Worm (Caenorhabditis elegans) whole organism, young adult: ENCODE data around the gene T05H10.1.

Source experiments
- B0261.1 ChIP-seq: sonication (generic microtip); optimal IDR thresholded peaks from 2 replicates; lab custom pipeline; 2016; ENCODE audit warnings: mild to moderate bottlenecking, missing genetic modification characterization, moderate library complexity, missing compliant biosample characterization
- B0336.3 ChIP-seq: fragments of 200-800 bp; sonication (Bioruptor generic); IDR thresholded peaks from 2 replicates; pipeline ENCODE4 v1.3.6; 2022; ENCODE audit warnings: missing genetic modification characterization, missing compliant biosample characterization
- F10E7.11 ChIP-seq: sonication (generic microtip); optimal IDR thresholded peaks from 2 replicates; lab custom pipeline; 2017; ENCODE audit warnings: mild to moderate bottlenecking, missing genetic modification characterization, moderate library complexity, missing compliant biosample characterization
- F33H1.4 ChIP-seq: fragments of 200-800 bp; sonication (Bioruptor generic); IDR thresholded peaks from 2 replicates; pipeline ENCODE4 v1.3.6; 2022; ENCODE audit warnings: missing genetic modification reagents, missing genetic modification characterization, missing compliant biosample characterization
- F37B4.10 ChIP-seq: fragments of 200-800 bp; sonication (Bioruptor generic); IDR thresholded peaks from 2 replicates; pipeline ENCODE4 v1.3.6; 2022; ENCODE audit warnings: missing genetic modification characterization, missing compliant biosample characterization
- F49E8.2 ChIP-seq: sonication (generic microtip); optimal IDR thresholded peaks from 3 replicates; lab custom pipeline; 2017; ENCODE audit warnings: missing genetic modification characterization, mild to moderate bottlenecking, missing compliant biosample characterization, antibody characterized with exemption, moderate library complexity; ENCODE audit not compliant: insufficient read depth
- F55B11.4 ChIP-seq: sonication (generic microtip); optimal IDR thresholded peaks from 2 replicates; lab custom pipeline; 2016; ENCODE audit warnings: missing compliant biosample characterization, missing genetic modification characterization, borderline replicate concordance; ENCODE audit not compliant: insufficient read depth
- K11D2.4 ChIP-seq: fragments of 200-800 bp; sonication (Bioruptor generic); IDR thresholded peaks from 2 replicates; pipeline ENCODE4 v1.3.6; 2022; ENCODE audit warnings: missing genetic modification reagents, missing genetic modification characterization, missing compliant biosample characterization
- K12H6.12 ChIP-seq: fragments of 200-800 bp; sonication (Bioruptor generic); optimal IDR thresholded peaks from 2 replicates; lab custom pipeline; 2018; ENCODE audit warnings: mild to moderate bottlenecking, missing genetic modification characterization, missing compliant biosample characterization
- T07F8.4 ChIP-seq: sonication (generic microtip); optimal IDR thresholded peaks from 2 replicates; lab custom pipeline; 2016; ENCODE audit warnings: mild to moderate bottlenecking, missing genetic modification characterization, moderate library complexity, missing compliant biosample characterization
- Y53F4B.3 ChIP-seq: fragments of 200-800 bp; sonication (Bioruptor generic); IDR thresholded peaks from 2 replicates; pipeline ENCODE4 v1.3.6; 2022; ENCODE audit warnings: missing genetic modification reagents, missing genetic modification characterization, missing compliant biosample characterization
- Y67H2A.10 ChIP-seq: fragments of 200-800 bp; sonication (Bioruptor generic); conservative IDR thresholded peaks from 2 replicates; pipeline ENCODE4 v1.3.6; 2022; ENCODE audit warnings: missing genetic modification reagents, missing genetic modification characterization, missing compliant biosample characterization
- Y95B8A.8 ChIP-seq: fragments of 200-800 bp; sonication (Bioruptor generic); IDR thresholded peaks from 2 replicates; pipeline ENCODE4 v1.3.6; 2022; ENCODE audit warnings: missing genetic modification reagents, missing genetic modification characterization, missing compliant biosample characterization
- ama-1 ChIP-seq, 3 experiments: fragments of 150-350 bp in 1 of 3; sonication (generic microtip) in 2 of 3; optimal IDR thresholded peaks; 2 replicates each; lab custom pipeline; 2014 to 2018; ENCODE audit warnings: missing biosample characterization in 2 of 3, missing genetic modification characterization in 2 of 3, missing genetic modification reagents in 2 of 3
- bed-2 ChIP-seq: fragments of 200-800 bp; sonication (Bioruptor generic); IDR thresholded peaks from 2 replicates; pipeline ENCODE4 v1.3.6; 2022; ENCODE audit warnings: missing genetic modification reagents, missing genetic modification characterization, missing compliant biosample characterization
- cebp-2 ChIP-seq: fragments of 200-800 bp; sonication (Bioruptor generic); IDR thresholded peaks from 2 replicates; pipeline ENCODE4 v1.3.6; 2022; ENCODE audit warnings: missing genetic modification characterization, missing compliant biosample characterization
- ceh-58 ChIP-seq: fragments of 200-800 bp; sonication (Bioruptor generic); IDR thresholded peaks from 2 replicates; pipeline ENCODE4 v1.3.6; 2022; ENCODE audit warnings: missing genetic modification characterization, missing compliant biosample characterization
- ceh-79 ChIP-seq: sonication (generic microtip); optimal IDR thresholded peaks from 2 replicates; lab custom pipeline; 2017; ENCODE audit warnings: mild to moderate bottlenecking, missing genetic modification characterization, missing compliant biosample characterization
- die-1 ChIP-seq: sonication (generic microtip); optimal IDR thresholded peaks from 2 replicates; lab custom pipeline; 2016; ENCODE audit warnings: missing genotype, mild to moderate bottlenecking, missing genetic modification characterization, missing compliant biosample characterization
- dpff-1 ChIP-seq: sonication (generic microtip); optimal IDR thresholded peaks from 2 replicates; lab custom pipeline; 2017; ENCODE audit warnings: mild to moderate bottlenecking, missing genetic modification characterization, missing compliant biosample characterization
- dpl-1 ChIP-seq: fragments of 150-350 bp; optimal IDR thresholded peaks from 2 replicates; lab custom pipeline; 2014; ENCODE audit warnings: missing biosample characterization, missing genetic modification reagents, missing genetic modification characterization
- egrh-3 ChIP-seq: fragments of 200-800 bp; sonication (Bioruptor generic); IDR thresholded peaks from 2 replicates; pipeline ENCODE4 v1.3.6; 2022; ENCODE audit warnings: missing genetic modification reagents, missing genetic modification characterization, missing compliant biosample characterization
- ekl-4 ChIP-seq: fragments of 200-800 bp; sonication (Bioruptor generic); IDR thresholded peaks from 2 replicates; pipeline ENCODE4 v1.3.6; 2022; ENCODE audit warnings: missing genetic modification reagents, missing genetic modification characterization, missing compliant biosample characterization
- him-1 ChIP-seq: sonication (generic microtip); optimal IDR thresholded peaks from 2 replicates; lab custom pipeline; 2016; ENCODE audit warnings: missing genotype, missing genetic modification reagents, missing genetic modification characterization, missing compliant biosample characterization
- hlh-12 ChIP-seq: sonication (generic microtip); optimal IDR thresholded peaks from 2 replicates; lab custom pipeline; 2016; ENCODE audit warnings: missing genetic modification characterization, missing compliant biosample characterization
- hmg-1.2 ChIP-seq: fragments of 200-800 bp; sonication (Bioruptor generic); IDR thresholded peaks from 2 replicates; pipeline ENCODE4 v1.3.6; 2022; ENCODE audit warnings: missing genetic modification reagents, missing genetic modification characterization, missing compliant biosample characterization
- hsf-1 ChIP-seq: fragments of 200-800 bp; sonication (Bioruptor generic); IDR thresholded peaks from 2 replicates; pipeline ENCODE4 v1.3.6; 2022; ENCODE audit warnings: missing genetic modification reagents, missing genetic modification characterization, missing compliant biosample characterization
- lag-1 ChIP-seq: fragments of 200-800 bp; sonication (Bioruptor generic); IDR thresholded peaks from 2 replicates; pipeline ENCODE4 v1.3.6; 2022; ENCODE audit warnings: missing genetic modification reagents, missing genetic modification characterization, missing compliant biosample characterization
- let-607 ChIP-seq, 2 experiments: fragments of 200-800 bp in 1 of 2; sonication (Bioruptor generic) in 1 of 2; sonication (generic microtip) in 1 of 2; optimal IDR thresholded peaks; 2 replicates each; lab custom pipeline; 2016 to 2018; ENCODE audit warnings: mild to moderate bottlenecking in 2 of 2, missing compliant biosample characterization in 2 of 2, missing genetic modification characterization in 2 of 2, moderate library complexity in 2 of 2, missing genotype in 1 of 2
- madf-3 ChIP-seq: fragments of 200-800 bp; sonication (Bioruptor generic); IDR thresholded peaks from 2 replicates; pipeline ENCODE4 v1.3.6; 2022; ENCODE audit warnings: missing genetic modification reagents, missing genetic modification characterization, missing compliant biosample characterization
- mxl-1 ChIP-seq: sonication (generic microtip); optimal IDR thresholded peaks from 2 replicates; lab custom pipeline; 2016; ENCODE audit warnings: missing genetic modification characterization, missing compliant biosample characterization
- nhr-179 ChIP-seq: sonication (generic microtip); optimal IDR thresholded peaks from 2 replicates; lab custom pipeline; 2016; ENCODE audit warnings: mild to moderate bottlenecking, missing genetic modification characterization, missing compliant biosample characterization
- nhr-90 ChIP-seq: sonication (generic microtip); optimal IDR thresholded peaks from 2 replicates; lab custom pipeline; 2016; ENCODE audit warnings: missing genotype, mild to moderate bottlenecking, missing genetic modification characterization, missing compliant biosample characterization
- pbrm-1 ChIP-seq: fragments of 200-800 bp; sonication (Bioruptor generic); IDR thresholded peaks from 2 replicates; pipeline ENCODE4 v1.3.6; 2022; ENCODE audit warnings: missing genetic modification reagents, missing genetic modification characterization, missing compliant biosample characterization
- pha-4 ChIP-seq: fragments of 150-350 bp; sonication (generic microtip); optimal IDR thresholded peaks from 2 replicates; lab custom pipeline; 2014; ENCODE audit warnings: missing biosample characterization, missing genetic modification reagents, missing genetic modification characterization
- rec-8 ChIP-seq, 2 experiments: sonication (generic microtip); optimal IDR thresholded peaks; 2 replicates each; lab custom pipeline; 2016; ENCODE audit warnings: mild to moderate bottlenecking in 2 of 2, missing genetic modification characterization in 2 of 2, missing genetic modification reagents in 2 of 2, missing genotype in 2 of 2, missing biosample characterization in 1 of 2, missing compliant biosample characterization in 1 of 2, moderate library complexity in 1 of 2
- sdz-38 ChIP-seq: sonication (generic microtip); optimal IDR thresholded peaks from 2 replicates; lab custom pipeline; 2016; ENCODE audit warnings: missing genotype, missing genetic modification characterization, missing compliant biosample characterization
- sea-2 ChIP-seq: fragments of 200-800 bp; sonication (Bioruptor generic); IDR thresholded peaks from 2 replicates; pipeline ENCODE4 v1.3.6; 2022; ENCODE audit warnings: missing genetic modification characterization, missing compliant biosample characterization
- snpc-1.3 ChIP-seq: sonication (generic microtip); optimal IDR thresholded peaks from 2 replicates; lab custom pipeline; 2017; ENCODE audit warnings: missing genetic modification characterization, mild to moderate bottlenecking, missing compliant biosample characterization, antibody characterized with exemption, moderate library complexity, missing genotype, missing genetic modification reagents; ENCODE audit not compliant: insufficient read depth
- snpc-4 ChIP-seq, 5 experiments: fragments of 150-350 bp in 1 of 5; sonication (generic microtip) in 4 of 5; optimal IDR thresholded peaks; 2 replicates each; lab custom pipeline; 2014 to 2018; ENCODE audit warnings: missing genetic modification characterization in 5 of 5, missing biosample characterization in 3 of 5, antibody characterized with exemption in 2 of 5, mild to moderate bottlenecking in 2 of 5, missing compliant biosample characterization in 2 of 5, missing genotype in 2 of 5, moderate library complexity in 2 of 5, missing genetic modification reagents in 1 of 5
- somi-1 ChIP-seq: fragments of 200-800 bp; sonication (Bioruptor generic); optimal IDR thresholded peaks from 2 replicates; lab custom pipeline; 2018; ENCODE audit warnings: mild to moderate bottlenecking, missing genetic modification characterization, missing compliant biosample characterization
- tlf-1 ChIP-seq: fragments of 200-800 bp; sonication (Bioruptor generic); optimal IDR thresholded peaks from 2 replicates; lab custom pipeline; 2018; ENCODE audit warnings: mild to moderate bottlenecking, missing genetic modification characterization, missing compliant biosample characterization
- zim-3 ChIP-seq: sonication (generic microtip); optimal IDR thresholded peaks from 2 replicates; lab custom pipeline; 2017; ENCODE audit warnings: mild to moderate bottlenecking, missing genetic modification characterization, moderate library complexity, missing compliant biosample characterization
- ztf-18 ChIP-seq: sonication (generic microtip); optimal IDR thresholded peaks from 2 replicates; lab custom pipeline; 2016; ENCODE audit warnings: missing genotype, mild to moderate bottlenecking, missing genetic modification characterization, missing compliant biosample characterization
- ztf-25 ChIP-seq: fragments of 200-800 bp; sonication (Bioruptor generic); IDR thresholded peaks from 2 replicates; pipeline ENCODE4 v1.3.6; 2022; ENCODE audit warnings: missing genetic modification reagents, missing genetic modification characterization, missing compliant biosample characterization
- ztf-26 ChIP-seq: sonication (generic microtip); optimal IDR thresholded peaks from 2 replicates; lab custom pipeline; 2017; ENCODE audit warnings: missing genetic modification characterization, missing compliant biosample characterization

Gene T05H10.1

DNA sequence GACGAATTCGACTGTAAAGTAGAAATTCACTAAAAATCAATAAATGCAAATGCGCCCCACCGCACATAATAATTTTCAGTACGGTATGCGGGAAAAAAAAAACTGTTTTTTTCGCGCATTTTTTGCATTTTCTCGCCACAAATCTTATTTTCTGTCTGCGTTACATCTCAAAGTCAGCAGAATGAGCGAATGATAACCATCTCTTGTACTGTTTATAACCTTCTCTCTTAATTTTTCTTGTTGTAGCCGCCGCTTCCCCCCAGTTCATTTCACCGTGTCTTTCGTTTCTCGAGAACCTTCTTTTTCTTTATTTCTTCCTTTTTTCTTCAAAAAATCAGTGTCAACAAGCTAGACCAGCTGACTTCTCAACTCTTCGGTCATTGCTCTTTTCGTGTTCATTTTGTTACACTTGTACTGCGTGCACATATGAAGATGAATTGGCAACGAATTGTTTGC is 26.9 kb upstream of the T05H10.1 start (continued):
- TF ChIP-seq pbrm-1 = peak; percentile 51; the same call in 1 of the 2 replicates
- no peak for TF ChIP-seq sea-2
- TF ChIP-seq sdz-38 = no peak
- no peak for TF ChIP-seq ama-1 (optimal IDR thresholded peaks at IDR 0.05; lab: Kevin White, UChicago)
- no peak for TF ChIP-seq ama-1 (GFP tag; optimal IDR thresholded peaks at IDR 0.05; lab: Kevin White, UChicago)
- no peak for TF ChIP-seq Y53F4B.3 (GFP tag; lab: Robert Waterston, UW)
- TF ChIP-seq let-607 (tag; optimal IDR thresholded peaks at IDR 0.05; lab: Kevin White, UChicago) = no peak
- TF ChIP-seq hsf-1 (GFP tag; lab: Robert Waterston, UW) = peak; percentile 77
- no peak for TF ChIP-seq ceh-58
- TF ChIP-seq lag-1 (GFP tag; lab: Robert Waterston, UW) = 0 out of 2 replicates have a peak, but pooled peaks have one; percentile 15
- TF ChIP-seq ztf-25 (GFP tag; lab: Robert Waterston, UW) = no peak
- peak; percentile 47 for TF ChIP-seq K12H6.12 (tag; lab: Kevin White, UChicago)
- TF ChIP-seq B0261.1 (tag; lab: Kevin White, UChicago) = no peak
- TF ChIP-seq nhr-179 (tag; lab: Kevin White, UChicago) = no peak
- TF ChIP-seq ceh-79 = no peak
- TF ChIP-seq bed-2 (GFP tag; lab: Robert Waterston, UW) = no peak
- TF ChIP-seq Y95B8A.8 = peak; percentile 87
- peak; percentile 77; the same call in 1 of the 2 replicates for TF ChIP-seq Y67H2A.10 (GFP tag; lab: Robert Waterston, UW)
- peak; percentile 86 for TF ChIP-seq dpl-1 (GFP tag; lab: Kevin White, UChicago)
- TF ChIP-seq madf-3 (GFP tag; lab: Robert Waterston, UW) = 0 out of 2 replicates have a peak, but pooled peaks have one; percentile 73
- TF ChIP-seq F33H1.4 (GFP tag; lab: Robert Waterston, UW) = peak; percentile 75
- no peak for TF ChIP-seq T07F8.4
- peak; percentile 0 for TF ChIP-seq somi-1
- peak; percentile 16 for TF ChIP-seq ztf-18
- TF ChIP-seq zim-3 (tag; lab: Kevin White, UChicago) = no peak
- peak; percentile 64 for TF ChIP-seq hmg-1.2 (GFP tag; lab: Robert Waterston, UW)
- TF ChIP-seq die-1 (tag; lab: Kevin White, UChicago) = peak; percentile 20
- peak; percentile 14 for TF ChIP-seq pha-4
- TF ChIP-seq ztf-26 = peak; percentile 77
- TF ChIP-seq nhr-90 (tag; lab: Kevin White, UChicago) = peak; percentile 22
- TF ChIP-seq F37B4.10 (GFP tag; lab: Robert Waterston, UW) = no peak
- TF ChIP-seq ekl-4 = peak; percentile 22; the same call in 1 of the 2 replicates
- TF ChIP-seq F55B11.4 (tag; lab: Kevin White, UChicago) = no peak
- no peak for TF ChIP-seq hlh-12
- no peak for TF ChIP-seq rec-8 (tag; optimal IDR thresholded peaks at IDR 0.05; lab: Kevin White, UChicago)
- TF ChIP-seq snpc-4 (GFP tag; optimal IDR thresholded peaks at IDR 0.05; lab: Kevin White, UChicago) = peak; percentile 28
- TF ChIP-seq snpc-4 (tag; optimal IDR thresholded peaks at IDR 0.05; lab: Kevin White, UChicago) = peak in 3 of 4 experiments; percentile 46 to 58 (median 55)
- no peak for TF ChIP-seq F10E7.11
- TF ChIP-seq egrh-3 (GFP tag; lab: Robert Waterston, UW) = no peak
- TF ChIP-seq K11D2.4 (GFP tag; lab: Robert Waterston, UW) = peak; percentile 54; the same call in 1 of the 2 replicates
- TF ChIP-seq mxl-1 (tag; lab: Kevin White, UChicago) = no peak
- TF ChIP-seq B0336.3 (GFP tag; lab: Robert Waterston, UW) = peak; percentile 54
- TF ChIP-seq tlf-1 (GFP tag; lab: Kevin White, UChicago) = peak; percentile 87
- TF ChIP-seq dpff-1 (tag; lab: Kevin White, UChicago) = peak; percentile 10
- no peak for TF ChIP-seq cebp-2 (GFP tag; lab: Robert Waterston, UW)
- TF ChIP-seq snpc-1.3 (tag; lab: Kevin White, UChicago) = no peak
- TF ChIP-seq F49E8.2 = peak; percentile 47
- TF ChIP-seq him-1 (tag; lab: Kevin White, UChicago) = peak; percentile 45
